Fruit fly (Drosophila melanogaster) whole organism, embryonic: ENCODE results near the gene Fit2.

Experiments
- Adf1 ChIP-seq: fragments of 200-800 bp; sonication (Bioruptor generic); IDR thresholded peaks from 2 replicates; pipeline ENCODE4 v1.3.6; 2022; ENCODE audit warnings: missing biosample characterization, missing genetic modification characterization
- Asciz ChIP-seq: fragments of 200-800 bp; sonication (Bioruptor generic); optimal IDR thresholded peaks from 2 replicates; lab custom pipeline; 2017; ENCODE audit warnings: missing biosample characterization, mild to moderate bottlenecking, missing genetic modification characterization, missing genetic modification reagents
- CG11398 ChIP-seq: fragments of 200-800 bp; sonication (Bioruptor generic); optimal IDR thresholded peaks from 2 replicates; lab custom pipeline; 2016; ENCODE audit warnings: missing biosample characterization, missing genetic modification characterization
- CG11560 ChIP-seq: fragments of 200-800 bp; sonication (Bioruptor generic); IDR thresholded peaks from 3 replicates; pipeline ENCODE4 v1.3.6; 2022; ENCODE audit warnings: missing biosample characterization, missing genetic modification characterization
- CG14441 ChIP-seq: fragments of 200-800 bp; sonication (Bioruptor generic); IDR thresholded peaks from 2 replicates; pipeline ENCODE4 v1.3.6; 2022; ENCODE audit warnings: missing biosample characterization, missing genetic modification characterization
- CG16815 ChIP-seq: fragments of 200-800 bp; sonication (Bioruptor generic); optimal IDR thresholded peaks from 3 replicates; lab custom pipeline; 2017; ENCODE audit warnings: missing biosample characterization, mild to moderate bottlenecking, missing genetic modification characterization
- CG17361 ChIP-seq: fragments of 200-800 bp; sonication (Bioruptor generic); IDR thresholded peaks from 3 replicates; pipeline ENCODE4 v1.3.6; 2022; ENCODE audit warnings: missing biosample characterization, missing genetic modification characterization
- CG1832 ChIP-seq: fragments of 200-800 bp; sonication (Bioruptor generic); optimal IDR thresholded peaks from 2 replicates; lab custom pipeline; 2017; ENCODE audit warnings: missing biosample characterization, mild to moderate bottlenecking, missing genetic modification characterization, inconsistent platforms
- CG3995 ChIP-seq: fragments of 200-800 bp; sonication (Bioruptor generic); optimal IDR thresholded peaks from 3 replicates; lab custom pipeline; 2016; ENCODE audit warnings: missing biosample characterization, missing genetic modification characterization
- CG42726 ChIP-seq: fragments of 200-800 bp; sonication (Bioruptor generic); IDR thresholded peaks from 2 replicates; pipeline ENCODE4 v1.3.6; 2022; ENCODE audit warnings: missing biosample characterization, missing genetic modification characterization; ENCODE audit not compliant: partially characterized antibody
- CG4360 ChIP-seq: fragments of 200-800 bp; sonication (Bioruptor generic); IDR thresholded peaks from 2 replicates; pipeline ENCODE4 v1.3.6; 2022; ENCODE audit warnings: missing biosample characterization, missing genetic modification characterization
- CG4424 ChIP-seq: fragments of 200-800 bp; sonication (Bioruptor generic); optimal IDR thresholded peaks from 3 replicates; lab custom pipeline; 2016; ENCODE audit warnings: missing biosample characterization, missing genetic modification characterization
- CG5180 ChIP-seq: fragments of 200-800 bp; sonication (Bioruptor generic); optimal IDR thresholded peaks from 3 replicates; lab custom pipeline; 2017; ENCODE audit warnings: missing biosample characterization, missing genetic modification characterization, mild to moderate bottlenecking, moderate library complexity, missing genetic modification reagents
- CG6765 ChIP-seq: fragments of 200-800 bp; sonication (Bioruptor generic); optimal IDR thresholded peaks from 3 replicates; lab custom pipeline; 2017; ENCODE audit warnings: missing biosample characterization, mild to moderate bottlenecking, missing genetic modification characterization
- CG7556 ChIP-seq: fragments of 200-800 bp; sonication (Bioruptor generic); optimal IDR thresholded peaks from 2 replicates; lab custom pipeline; 2017; ENCODE audit warnings: missing biosample characterization, mild to moderate bottlenecking, missing genetic modification characterization
- CG7745 ChIP-seq: fragments of 200-800 bp; sonication (Bioruptor generic); optimal IDR thresholded peaks from 2 replicates; lab custom pipeline; 2018; ENCODE audit warnings: missing biosample characterization, mild to moderate bottlenecking, missing genetic modification characterization, moderate library complexity
- CG8281 ChIP-seq: fragments of 200-800 bp; sonication (Bioruptor generic); optimal IDR thresholded peaks from 2 replicates; lab custom pipeline; 2018; ENCODE audit warnings: missing biosample characterization, mild to moderate bottlenecking, missing genetic modification characterization, moderate library complexity
- CG8359 ChIP-seq: fragments of 200-800 bp; sonication (Bioruptor generic); optimal IDR thresholded peaks from 2 replicates; lab custom pipeline; 2017; ENCODE audit warnings: missing biosample characterization, mild to moderate bottlenecking, missing genetic modification characterization, borderline replicate concordance
- CG9215 ChIP-seq: fragments of 200-800 bp; sonication (Bioruptor generic); IDR thresholded peaks from 2 replicates; pipeline ENCODE4 v1.3.6; 2022; ENCODE audit warnings: missing biosample characterization, missing genetic modification characterization
- CG9727 ChIP-seq: fragments of 200-800 bp; sonication (Bioruptor generic); optimal IDR thresholded peaks from 3 replicates; lab custom pipeline; 2017; ENCODE audit warnings: missing biosample characterization, mild to moderate bottlenecking, missing genetic modification characterization
- D19A ChIP-seq: fragments of 200-800 bp; optimal IDR thresholded peaks from 3 replicates; lab custom pipeline; 2019; ENCODE audit warnings: missing biosample characterization, mild to moderate bottlenecking, missing genetic modification characterization, moderate library complexity
- Eip74EF ChIP-seq, 2 experiments: fragments of 200-800 bp in 1 of 2; fragments of >200 bp in 1 of 2; sonication (Bioruptor generic) in 1 of 2; optimal IDR thresholded peaks; 2 replicates each; lab custom pipeline; 2017 to 2019; ENCODE audit warnings: missing biosample characterization in 2 of 2, missing genetic modification characterization in 2 of 2, mild to moderate bottlenecking in 1 of 2, moderate library complexity in 1 of 2
- Kr ChIP-seq: fragments of 200-800 bp; sonication (Bioruptor generic); optimal IDR thresholded peaks from 2 replicates; lab custom pipeline; 2017; ENCODE audit warnings: missing biosample characterization, mild to moderate bottlenecking, missing genetic modification characterization
- Lhr ChIP-seq: fragments of 200-800 bp; sonication (Bioruptor generic); optimal IDR thresholded peaks from 3 replicates; lab custom pipeline; 2017; ENCODE audit warnings: mild to moderate bottlenecking, missing biosample characterization, missing genetic modification reagents, missing genetic modification characterization
- MBD-R2 ChIP-seq: fragments of 200-800 bp; sonication (Bioruptor generic); IDR thresholded peaks from 2 replicates; pipeline ENCODE4 v1.3.6; 2022; ENCODE audit warnings: missing biosample characterization, missing genetic modification characterization
- NC2α ChIP-seq: fragments of 200-800 bp; sonication (Bioruptor generic); optimal IDR thresholded peaks from 2 replicates; lab custom pipeline; 2016; ENCODE audit warnings: missing biosample characterization, missing genetic modification characterization
- NFAT ChIP-seq: fragments of 200-800 bp; sonication (Bioruptor generic); IDR thresholded peaks from 2 replicates; pipeline ENCODE4 v1.3.6; 2022; ENCODE audit warnings: missing biosample characterization, missing genetic modification characterization
- NK7.1 ChIP-seq: fragments of 200-800 bp; sonication (Bioruptor generic); optimal IDR thresholded peaks from 3 replicates; lab custom pipeline; 2016; ENCODE audit warnings: missing biosample characterization, missing genetic modification characterization
- Nf-YB ChIP-seq: fragments of 200-800 bp; sonication (Bioruptor generic); optimal IDR thresholded peaks from 3 replicates; lab custom pipeline; 2019; ENCODE audit warnings: missing biosample characterization, mild to moderate bottlenecking, missing genetic modification characterization, moderate library complexity
- Oaz ChIP-seq: fragments of 200-800 bp; sonication (Bioruptor generic); IDR thresholded peaks from 2 replicates; pipeline ENCODE4 v1.3.6; 2022; ENCODE audit warnings: missing biosample characterization, missing genetic modification characterization
- Side ChIP-seq: fragments of 200-800 bp; sonication (Bioruptor generic); optimal IDR thresholded peaks from 2 replicates; lab custom pipeline; 2016; ENCODE audit warnings: missing biosample characterization, missing genetic modification characterization
- ato ChIP-seq: fragments of 200-800 bp; sonication (Bioruptor generic); IDR thresholded peaks from 2 replicates; pipeline ENCODE4 v1.3.6; 2022; ENCODE audit warnings: missing biosample characterization, missing genetic modification characterization; ENCODE audit not compliant: partially characterized antibody
- bcd ChIP-seq: fragments of 200-800 bp; sonication (Bioruptor generic); optimal IDR thresholded peaks from 2 replicates; lab custom pipeline; 2017; ENCODE audit warnings: missing biosample characterization, mild to moderate bottlenecking, missing genetic modification characterization
- bowl ChIP-seq: fragments of 200-800 bp; sonication (Bioruptor generic); IDR thresholded peaks from 2 replicates; pipeline ENCODE4 v1.3.6; 2022; ENCODE audit warnings: missing biosample characterization, missing genetic modification characterization
- dan ChIP-seq: fragments of 200-800 bp; sonication (Bioruptor generic); IDR thresholded peaks from 2 replicates; pipeline ENCODE4 v1.3.6; 2022; ENCODE audit warnings: missing biosample characterization, missing genetic modification characterization
- disco-r ChIP-seq: fragments of 200-800 bp; sonication (Bioruptor generic); optimal IDR thresholded peaks from 2 replicates; lab custom pipeline; 2016; ENCODE audit warnings: missing biosample characterization, missing genetic modification characterization
- dmrt11E ChIP-seq: fragments of 200-800 bp; sonication (Bioruptor generic); optimal IDR thresholded peaks from 3 replicates; lab custom pipeline; 2018; ENCODE audit warnings: missing biosample characterization, mild to moderate bottlenecking, missing genetic modification characterization, moderate library complexity
- eve ChIP-seq, 2 experiments: fragments of >200 bp; optimal IDR thresholded peaks; 2 replicates each; lab custom pipeline; 2017; ENCODE audit warnings: missing biosample characterization in 2 of 2, missing genetic modification characterization in 2 of 2
- fd96Cb ChIP-seq: fragments of 200-800 bp; sonication (Bioruptor generic); optimal IDR thresholded peaks from 2 replicates; lab custom pipeline; 2018; ENCODE audit warnings: missing biosample characterization, mild to moderate bottlenecking, missing genetic modification characterization, moderate library complexity
- ftz-f1 ChIP-seq: fragments of 200-800 bp; sonication (Bioruptor generic); optimal IDR thresholded peaks from 2 replicates; lab custom pipeline; 2016; ENCODE audit warnings: missing biosample characterization, missing genetic modification characterization
- ind ChIP-seq: fragments of 200-800 bp; sonication (Bioruptor generic); optimal IDR thresholded peaks from 3 replicates; lab custom pipeline; 2016; ENCODE audit warnings: missing biosample characterization, missing genetic modification characterization
- jigr1 ChIP-seq: fragments of 200-800 bp; sonication (Bioruptor generic); IDR thresholded peaks from 3 replicates; pipeline ENCODE4 v1.3.6; 2022; ENCODE audit warnings: missing biosample characterization, missing genetic modification characterization
- knrl ChIP-seq: fragments of 200-800 bp; sonication (Bioruptor generic); IDR thresholded peaks from 3 replicates; pipeline ENCODE4 v1.3.6; 2022; ENCODE audit warnings: missing biosample characterization, missing genetic modification characterization; ENCODE audit not compliant: partially characterized antibody
- lilli ChIP-seq: fragments of 200-800 bp; sonication (Bioruptor generic); optimal IDR thresholded peaks from 3 replicates; lab custom pipeline; 2016; ENCODE audit warnings: missing biosample characterization, missing genetic modification characterization
- nerfin-1 ChIP-seq: fragments of 200-800 bp; sonication (Bioruptor generic); optimal IDR thresholded peaks from 3 replicates; lab custom pipeline; 2019; ENCODE audit warnings: missing biosample characterization, mild to moderate bottlenecking, missing genetic modification characterization, moderate library complexity
- pnt ChIP-seq: fragments of 200-800 bp; sonication (Bioruptor generic); optimal IDR thresholded peaks from 3 replicates; lab custom pipeline; 2016; ENCODE audit warnings: missing biosample characterization, missing genetic modification characterization
- scrt ChIP-seq: fragments of 200-800 bp; sonication (Bioruptor generic); optimal IDR thresholded peaks from 2 replicates; lab custom pipeline; 2018; ENCODE audit warnings: missing biosample characterization, mild to moderate bottlenecking, missing genetic modification characterization, moderate library complexity
- sisA ChIP-seq: fragments of 200-800 bp; sonication (Bioruptor generic); IDR thresholded peaks from 2 replicates; pipeline ENCODE4 v1.3.6; 2022; ENCODE audit warnings: missing biosample characterization, missing genetic modification characterization
- vnd ChIP-seq: fragments of 200-800 bp; sonication (Bioruptor generic); IDR thresholded peaks from 3 replicates; pipeline ENCODE4 v1.3.6; 2022; ENCODE audit warnings: missing biosample characterization, missing genetic modification characterization; ENCODE audit not compliant: partially characterized antibody
- wor ChIP-seq: fragments of 200-800 bp; sonication (Bioruptor generic); IDR thresholded peaks from 2 replicates; pipeline ENCODE4 v1.3.6; 2022; ENCODE audit warnings: missing biosample characterization, missing genetic modification characterization
- z ChIP-seq: fragments of 200-800 bp; sonication (Bioruptor generic); IDR thresholded peaks from 3 replicates; pipeline ENCODE4 v1.3.6; 2022; ENCODE audit warnings: missing biosample characterization, missing genetic modification characterization

Gene Fit2

dm6 chr3L:16974645-16975151 is 49.4 kb upstream of the Fit2 start (continued):
- TF ChIP-seq Asciz (GFP tag; lab: Kevin White, UChicago) (no peak), CG7556 (GFP tag; lab: Kevin White, UChicago) (no peak), dan (GFP tag; lab: Robert Waterston, UW) (no peak), CG9727 (GFP tag; lab: Kevin White, UChicago) (no peak), disco-r (GFP tag; lab: Kevin White, UChicago) (no peak), CG4424 (GFP tag; lab: Kevin White, UChicago) (no peak), ftz-f1 (no peak), pnt (GFP tag; lab: Kevin White, UChicago) (no peak), bcd (GFP tag; lab: Kevin White, UChicago) (no peak), CG4360 (GFP tag; lab: Robert Waterston, UW) (no peak), D19A (tag; lab: Kevin White, UChicago) (no peak), z (GFP tag; lab: Robert Waterston, UW) (no peak), dmrt11E (no peak), MBD-R2 (no peak), ind (no peak), CG42726 (GFP tag; lab: Robert Waterston, UW) (no peak), Kr (no peak), CG8281 (tag; lab: Kevin White, UChicago) (no peak), fd96Cb (tag; lab: Kevin White, UChicago) (no peak), wor (GFP tag; lab: Robert Waterston, UW) (no peak), NC2α (no peak), CG6765 (GFP tag; lab: Kevin White, UChicago) (no peak), eve (GFP tag; optimal IDR thresholded peaks at IDR 0.05; lab: Kevin White, UChicago) (peak in 1 of 2 experiments; percentile 52), CG3995 (GFP tag; lab: Kevin White, UChicago) (no peak), scrt (GFP tag; lab: Kevin White, UChicago) (no peak), CG17361 (no peak), sisA (GFP tag; lab: Robert Waterston, UW) (no peak), CG8359 (no peak), Eip74EF (GFP tag; optimal IDR thresholded peaks at IDR 0.05; lab: Kevin White, UChicago) (no peak), CG9215 (GFP tag; lab: Robert Waterston, UW) (no peak), CG14441 (GFP tag; lab: Robert Waterston, UW) (no peak), CG11560 (no peak), Oaz (GFP tag; lab: Robert Waterston, UW) (no peak), CG11398 (GFP tag; lab: Kevin White, UChicago) (no peak), NK7.1 (GFP tag; lab: Kevin White, UChicago) (no peak), Lhr (GFP tag; lab: Kevin White, UChicago) (no peak), CG7745 (tag; lab: Kevin White, UChicago) (no peak), ato (GFP tag; lab: Robert Waterston, UW) (no peak), NFAT (GFP tag; lab: Robert Waterston, UW) (no peak), knrl (GFP tag; lab: Robert Waterston, UW) (no peak), Nf-YB (GFP tag; lab: Kevin White, UChicago) (no peak), lilli (GFP tag; lab: Kevin White, UChicago) (no peak), CG5180 (GFP tag; lab: Kevin White, UChicago) (no peak), jigr1 (no peak), CG1832 (GFP tag; lab: Kevin White, UChicago) (no peak), Adf1 (GFP tag; lab: Robert Waterston, UW) (peak; percentile 66), Side (GFP tag; lab: Kevin White, UChicago) (no peak), bowl (GFP tag; lab: Robert Waterston, UW) (no peak), CG16815 (GFP tag; lab: Kevin White, UChicago) (no peak), nerfin-1 (tag; lab: Kevin White, UChicago) (no peak), vnd (no peak)
